Worm (Caenorhabditis elegans) whole organism, L1 larva: Measurements from ENCODE around the gene nlp-22.

Experiments
- blmp-1 ChIP-seq: fragments of 150-350 bp; optimal IDR thresholded peaks from 2 replicates; lab custom pipeline; 2014; ENCODE audit warnings: missing biosample characterization, missing genetic modification characterization
- lin-14 ChIP-seq: fragments of 200-800 bp; sonication (Bioruptor generic); optimal IDR thresholded peaks from 2 replicates; lab custom pipeline; 2018; ENCODE audit warnings: mild to moderate bottlenecking, missing genetic modification characterization, moderate library complexity, missing compliant biosample characterization
- lsy-2 ChIP-seq, 2 experiments: fragments of 150-350 bp; optimal IDR thresholded peaks; 2 replicates each; lab custom pipeline; 2014; ENCODE audit warnings: missing biosample characterization in 2 of 2, missing genetic modification characterization in 2 of 2
- mep-1 ChIP-seq: fragments of 150-350 bp; optimal IDR thresholded peaks from 2 replicates; lab custom pipeline; 2014; ENCODE audit warnings: missing biosample characterization, missing genetic modification characterization

DNA sequence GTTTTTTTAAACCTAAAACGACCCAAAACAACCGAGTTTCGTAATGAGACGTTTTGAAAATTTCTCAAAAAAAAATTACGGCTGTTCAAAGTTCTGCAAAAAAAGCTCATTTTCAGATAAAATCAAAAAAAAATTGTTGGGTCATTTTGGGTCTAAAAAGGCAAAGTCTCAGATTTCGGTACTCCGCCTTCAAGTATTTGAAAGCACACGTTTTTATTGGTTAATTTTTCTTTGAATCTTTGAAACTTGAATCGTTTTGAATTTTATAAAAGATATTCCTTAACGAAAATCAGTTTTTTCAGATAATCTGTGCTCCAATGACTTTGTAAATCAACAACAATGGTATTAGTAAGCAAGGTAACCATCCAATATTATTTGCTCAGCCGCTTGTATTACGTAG is 39.1 kb downstream of the nlp-22 start, which contains the start of gene hum-6:
- TF ChIP-seq lin-14 (GFP tag; lab: Kevin White, UChicago) = no peak
- no peak for TF ChIP-seq mep-1
- TF ChIP-seq lsy-2 (tag; optimal IDR thresholded peaks at IDR 0.05; lab: Kevin White, UChicago) = no peak
- no peak for TF ChIP-seq blmp-1 (tag; lab: Kevin White, UChicago)
